Fruit fly (Drosophila melanogaster) Kc167 (cell line): ENCODE results near the gene CG11891.

Source experiments
- Myc ChIP-seq: fragments of >200 bp; optimal IDR thresholded peaks from 2 replicates; lab custom pipeline; 2017; ENCODE audit warnings: missing external identifiers
- Sin3A ChIP-seq: fragments of >200 bp; optimal IDR thresholded peaks from 2 replicates; lab custom pipeline; 2018; ENCODE audit warnings: missing external identifiers
- h ChIP-seq: fragments of >200 bp; optimal IDR thresholded peaks from 3 replicates; lab custom pipeline; 2018; ENCODE audit warnings: missing external identifiers
- insv ChIP-seq: fragments of >200 bp; optimal IDR thresholded peaks from 3 replicates; lab custom pipeline; 2018; ENCODE audit warnings: missing external identifiers
- psq ChIP-seq: fragments of >200 bp; optimal IDR thresholded peaks from 2 replicates; lab custom pipeline; 2017; ENCODE audit warnings: missing external identifiers
- ttk ChIP-seq: sonication (Bioruptor generic); optimal IDR thresholded peaks from 2 replicates; lab custom pipeline; 2017; ENCODE audit warnings: missing external identifiers

dm6 chr3R:25239880-25240279, 30.1 kb upstream of the CG11891 start, which contains the start of gene to:
- TF ChIP-seq psq (lab: Kevin White, UChicago) (no peak), h (lab: Kevin White, UChicago) (no peak), ttk (no peak), Myc (lab: Kevin White, UChicago) (no peak), insv (lab: Kevin White, UChicago) (no peak), Sin3A (no peak)
